Worm (Caenorhabditis elegans) whole organism, mixed stage, embryonic: ENCODE measurements around the gene frg-1.

Experiments used
- elt-3 ChIP-seq: fragments of 150-350 bp; optimal IDR thresholded peaks from 2 replicates; lab custom pipeline; 2014; ENCODE audit warnings: missing biosample characterization, missing genetic modification characterization
- nhr-12 ChIP-seq: fragments of 150-350 bp; optimal IDR thresholded peaks from 2 replicates; lab custom pipeline; 2014; ENCODE audit warnings: missing biosample characterization, missing genetic modification characterization
- nhr-237 ChIP-seq: fragments of 150-350 bp; optimal IDR thresholded peaks from 2 replicates; lab custom pipeline; 2014; ENCODE audit warnings: missing biosample characterization, missing genetic modification characterization
- nhr-28 ChIP-seq: fragments of 150-350 bp; optimal IDR thresholded peaks from 2 replicates; lab custom pipeline; 2014; ENCODE audit warnings: missing biosample characterization, missing genetic modification characterization
- pha-4 ChIP-seq: fragments of 150-350 bp; optimal IDR thresholded peaks from 2 replicates; lab custom pipeline; 2018; ENCODE audit warnings: missing biosample characterization, missing genetic modification reagents, missing genetic modification characterization
- unc-62 ChIP-seq: fragments of 150-350 bp; optimal IDR thresholded peaks from 2 replicates; lab custom pipeline; 2014; ENCODE audit warnings: missing biosample characterization, missing genetic modification reagents, missing genetic modification characterization
- zip-8 ChIP-seq: fragments of 150-350 bp; optimal IDR thresholded peaks from 2 replicates; lab custom pipeline; 2014; ENCODE audit warnings: missing biosample characterization, missing genetic modification characterization
- ztf-11 ChIP-seq: fragments of 150-350 bp; optimal IDR thresholded peaks from 2 replicates; lab custom pipeline; 2014; ENCODE audit warnings: missing biosample characterization, missing genetic modification characterization

ce11 chrIII:12931108-12931507, 47.9 kb upstream of the frg-1 start:
- TF ChIP-seq unc-62 (GFP tag; lab: Kevin White, UChicago) (no peak), ztf-11 (no peak), nhr-28 (tag; lab: Kevin White, UChicago) (no peak), nhr-12 (no peak), elt-3 (no peak), zip-8 (tag; lab: Kevin White, UChicago) (no peak), pha-4 (no peak), nhr-237 (tag; lab: Kevin White, UChicago) (no peak)
